Fruit fly (Drosophila melanogaster): ENCODE data around the gene Adi1.

Gene Adi1

dm6 chr3L:10660744-10661589 is 2.2 kb upstream of the Adi1 start, which contains the start of the genes CG32066 and CG8003 (continued):
- TF ChIP-seq lbe (GFP tag; optimal IDR thresholded peaks at IDR 0.05) (peak; percentile 16), dpn (GFP tag; optimal IDR thresholded peaks at IDR 0.05) (peak in 1 of 2 experiments; percentile 6), CG1792 (GFP tag; optimal IDR thresholded peaks at IDR 0.05) (no peak), CG6272 (GFP tag; IDR thresholded peaks at IDR 0.05) (no peak; the same call in 1 of the 2 replicates), Chrac-16 (GFP tag; optimal IDR thresholded peaks at IDR 0.05) (no peak), CG13775 (GFP tag; optimal IDR thresholded peaks at IDR 0.05) (peak; percentile 55), CG13123 (GFP tag; optimal IDR thresholded peaks at IDR 0.05) (no peak), CG6683 (GFP tag; optimal IDR thresholded peaks at IDR 0.05) (no peak), CG14710 (tag; optimal IDR thresholded peaks at IDR 0.05) (peak; percentile 52), Max (GFP tag; optimal IDR thresholded peaks at IDR 0.05) (peak; percentile 10), pita (GFP tag; optimal IDR thresholded peaks at IDR 0.05) (no peak), unc-4 (GFP tag; IDR thresholded peaks at IDR 0.05; ENCODE audit: partially characterized antibody) (peak; percentile 83), cad (GFP tag; optimal IDR thresholded peaks at IDR 0.05) (no peak), D19A (tag; optimal IDR thresholded peaks at IDR 0.05) (no peak), sima (GFP tag; optimal IDR thresholded peaks at IDR 0.05) (no peak), vnd (GFP tag; IDR thresholded peaks at IDR 0.05; ENCODE audit: partially characterized antibody) (peak; percentile 91), croc (GFP tag; conservative IDR thresholded peaks at IDR 0.05) (no peak), HLHmδ (GFP tag; optimal IDR thresholded peaks at IDR 0.05) (peak; percentile 76), vvl (GFP tag; IDR thresholded peaks at IDR 0.05) (peak; percentile 32), CG12236 (GFP tag; optimal IDR thresholded peaks at IDR 0.05) (no peak), wek (GFP tag; optimal IDR thresholded peaks at IDR 0.05) (peak; percentile 1), ssp (GFP tag; IDR thresholded peaks at IDR 0.05) (no peak), Tbp (GFP tag; optimal IDR thresholded peaks at IDR 0.05) (no peak), Antp (GFP tag; optimal IDR thresholded peaks at IDR 0.05) (no peak), CG4404 (GFP tag; IDR thresholded peaks at IDR 0.05) (no peak), HmgD (GFP tag; optimal IDR thresholded peaks at IDR 0.05) (no peak), CG11695 (GFP tag; IDR thresholded peaks at IDR 0.05) (0 out of 3 replicates have a peak, but pooled peaks have one; percentile 15), CG2678 (tag; optimal IDR thresholded peaks at IDR 0.05) (peak; percentile 63), bcd (GFP tag; optimal IDR thresholded peaks at IDR 0.05) (no peak), disco-r (GFP tag; optimal IDR thresholded peaks at IDR 0.05) (no peak), oc (tag; optimal IDR thresholded peaks at IDR 0.05) (peak; percentile 56), salm (tag; optimal IDR thresholded peaks at IDR 0.05) (peak; percentile 28), Drgx (GFP tag; IDR thresholded peaks at IDR 0.05) (no peak), CG11560 (tag; IDR thresholded peaks at IDR 0.05) (no peak), vfl (GFP tag; optimal IDR thresholded peaks at IDR 0.05) (peak; percentile 40), CG5953 (GFP tag; IDR thresholded peaks at IDR 0.05) (0 out of 2 replicates have a peak, but pooled peaks have one; percentile 25), CG13296 (GFP tag; optimal IDR thresholded peaks at IDR 0.05) (peak; percentile 34), Doc3 (GFP tag; IDR thresholded peaks at IDR 0.05; ENCODE audit: partially characterized antibody) (peak; percentile 83; the same call in 2 of the 3 replicates), lola (GFP tag; optimal IDR thresholded peaks at IDR 0.05) (peak in 1 of 3 experiments; percentile 58), bab2 (GFP tag; optimal IDR thresholded peaks at IDR 0.05) (no peak), nmo (GFP tag; optimal IDR thresholded peaks at IDR 0.05) (peak; percentile 9), Abd-B (GFP tag; optimal IDR thresholded peaks at IDR 0.05) (peak; percentile 6), CG8388 (GFP tag; optimal IDR thresholded peaks at IDR 0.05) (peak; percentile 13), Pdp1 (GFP tag; optimal IDR thresholded peaks at IDR 0.05) (peak in 1 of 2 experiments; percentile 27), CG3995 (GFP tag; optimal IDR thresholded peaks at IDR 0.05) (no peak), CG6254 (GFP tag; optimal IDR thresholded peaks at IDR 0.05) (no peak), bigmax (GFP tag; optimal IDR thresholded peaks at IDR 0.05) (no peak), CG42726 (GFP tag; IDR thresholded peaks at IDR 0.05; ENCODE audit: partially characterized antibody) (peak; percentile 81)
